Worm (Caenorhabditis elegans) whole organism, L1 larva: ENCODE data around the gene ptr-24.

Experiments used
- C04F5.9 ChIP-seq: sonication (generic microtip); optimal IDR thresholded peaks from 2 replicates; lab custom pipeline; 2016; ENCODE audit warnings: missing genetic modification characterization, missing compliant biosample characterization
- C16A3.4 ChIP-seq: fragments of 150-350 bp; optimal IDR thresholded peaks from 2 replicates; lab custom pipeline; 2014; ENCODE audit warnings: missing biosample characterization, missing genetic modification characterization
- C34B4.2 ChIP-seq: sonication (generic microtip); optimal IDR thresholded peaks from 2 replicates; lab custom pipeline; 2017; ENCODE audit warnings: mild to moderate bottlenecking, missing genetic modification characterization, missing compliant biosample characterization
- F16B12.6 ChIP-seq: fragments of 150-350 bp; optimal IDR thresholded peaks from 2 replicates; lab custom pipeline; 2014; ENCODE audit warnings: missing biosample characterization, missing genetic modification characterization
- aha-1 ChIP-seq: fragments of 150-350 bp; optimal IDR thresholded peaks from 2 replicates; lab custom pipeline; 2014; ENCODE audit warnings: missing biosample characterization, missing genetic modification characterization
- alr-1 ChIP-seq: fragments of 200-800 bp; sonication (Bioruptor generic); optimal IDR thresholded peaks from 2 replicates; lab custom pipeline; 2018; ENCODE audit warnings: borderline replicate concordance, mild to moderate bottlenecking, missing genetic modification characterization, missing compliant biosample characterization
- aly-2 ChIP-seq: fragments of 150-350 bp; optimal IDR thresholded peaks from 2 replicates; lab custom pipeline; 2014; ENCODE audit warnings: missing biosample characterization, missing genetic modification characterization
- ama-1 ChIP-seq: fragments of 150-350 bp; optimal IDR thresholded peaks from 2 replicates; lab custom pipeline; 2014
- blmp-1 ChIP-seq: fragments of 150-350 bp; optimal IDR thresholded peaks from 2 replicates; lab custom pipeline; 2014; ENCODE audit warnings: missing biosample characterization, missing genetic modification characterization
- ceh-63 ChIP-seq: fragments of 200-800 bp; sonication (Bioruptor generic); optimal IDR thresholded peaks from 2 replicates; lab custom pipeline; 2018; ENCODE audit warnings: mild to moderate bottlenecking, missing genetic modification characterization, missing compliant biosample characterization
- ceh-8 ChIP-seq: fragments of 200-800 bp; sonication (Bioruptor generic); optimal IDR thresholded peaks from 2 replicates; lab custom pipeline; 2018; ENCODE audit warnings: mild to moderate bottlenecking, missing genetic modification characterization, moderate library complexity, missing compliant biosample characterization
- ceh-82 ChIP-seq, 3 experiments: fragments of 150-350 bp in 1 of 3; sonication (generic microtip) in 2 of 3; optimal IDR thresholded peaks; 2 replicates each; lab custom pipeline; 2014 to 2017; ENCODE audit warnings: missing biosample characterization in 3 of 3, missing genetic modification characterization in 3 of 3
- ceh-88 ChIP-seq: fragments of 200-800 bp; sonication (Bioruptor generic); IDR thresholded peaks from 2 replicates; pipeline ENCODE4 v1.3.6; 2022; ENCODE audit warnings: missing genetic modification characterization, missing compliant biosample characterization
- ceh-90 ChIP-seq: sonication (generic microtip); optimal IDR thresholded peaks from 2 replicates; lab custom pipeline; 2016; ENCODE audit warnings: missing genetic modification characterization, missing compliant biosample characterization
- ces-1 ChIP-seq: fragments of 150-350 bp; optimal IDR thresholded peaks from 2 replicates; lab custom pipeline; 2014; ENCODE audit warnings: missing biosample characterization, missing genetic modification reagents, missing genetic modification characterization
- dpl-1 ChIP-seq, 3 experiments: fragments of 150-350 bp in 2 of 3; sonication (generic microtip) in 1 of 3; optimal IDR thresholded peaks; 2 replicates each; lab custom pipeline; 2014 to 2017; ENCODE audit warnings: missing biosample characterization in 3 of 3, missing genetic modification characterization in 3 of 3, missing genetic modification reagents in 3 of 3
- elt-2 ChIP-seq: sonication (generic microtip); optimal IDR thresholded peaks from 2 replicates; lab custom pipeline; 2016; ENCODE audit warnings: missing genetic modification characterization, mild to moderate bottlenecking, inconsistent platforms, missing compliant biosample characterization, missing genetic modification reagents
- fkh-10 ChIP-seq: sonication (generic microtip); optimal IDR thresholded peaks from 2 replicates; lab custom pipeline; 2017; ENCODE audit warnings: missing biosample characterization, missing genetic modification reagents, missing genetic modification characterization
- fkh-4 ChIP-seq: sonication (generic microtip); optimal IDR thresholded peaks from 2 replicates; lab custom pipeline; 2016; ENCODE audit warnings: missing compliant biosample characterization, missing genetic modification characterization, borderline replicate concordance
- fkh-8 ChIP-seq: sonication (generic microtip); optimal IDR thresholded peaks from 2 replicates; lab custom pipeline; 2016; ENCODE audit warnings: mild to moderate bottlenecking, missing genetic modification characterization, missing compliant biosample characterization
- grh-1 ChIP-seq: fragments of 200-800 bp; sonication (Bioruptor generic); IDR thresholded peaks from 2 replicates; pipeline ENCODE4 v1.3.6; 2022; ENCODE audit warnings: missing genetic modification reagents, missing genetic modification characterization, missing compliant biosample characterization
- hlh-17 ChIP-seq: fragments of 200-800 bp; sonication (Bioruptor generic); optimal IDR thresholded peaks from 2 replicates; lab custom pipeline; 2018; ENCODE audit warnings: missing genetic modification characterization, mild to moderate bottlenecking, missing compliant biosample characterization, moderate library complexity, borderline replicate concordance
- hpl-2 ChIP-seq: fragments of 150-350 bp; optimal IDR thresholded peaks from 2 replicates; lab custom pipeline; 2014; ENCODE audit warnings: missing biosample characterization, missing genetic modification reagents, missing genetic modification characterization
- irx-1 ChIP-seq: sonication (generic microtip); optimal IDR thresholded peaks from 2 replicates; lab custom pipeline; 2016; ENCODE audit warnings: missing genetic modification characterization, missing compliant biosample characterization
- jun-1 ChIP-seq: fragments of 150-350 bp; optimal IDR thresholded peaks from 2 replicates; lab custom pipeline; 2014; ENCODE audit warnings: missing biosample characterization, missing genetic modification reagents, missing genetic modification characterization
- lin-14 ChIP-seq: fragments of 200-800 bp; sonication (Bioruptor generic); optimal IDR thresholded peaks from 2 replicates; lab custom pipeline; 2018; ENCODE audit warnings: mild to moderate bottlenecking, missing genetic modification characterization, moderate library complexity, missing compliant biosample characterization
- lin-15B ChIP-seq: fragments of 150-350 bp; sonication (generic microtip); optimal IDR thresholded peaks from 3 replicates; lab custom pipeline; 2014; ENCODE audit warnings: missing biosample characterization, missing genetic modification characterization
- lin-39 ChIP-seq: fragments of 150-350 bp; optimal IDR thresholded peaks from 2 replicates; lab custom pipeline; 2014; ENCODE audit warnings: missing biosample characterization, missing genetic modification reagents, missing genetic modification characterization
- mep-1 ChIP-seq: fragments of 150-350 bp; optimal IDR thresholded peaks from 2 replicates; lab custom pipeline; 2014; ENCODE audit warnings: missing biosample characterization, missing genetic modification characterization
- nhr-19 ChIP-seq: fragments of 200-800 bp; sonication (Bioruptor generic); conservative IDR thresholded peaks from 2 replicates; pipeline ENCODE4 v1.3.6; 2022; ENCODE audit warnings: missing genetic modification characterization, missing compliant biosample characterization
- nhr-237 ChIP-seq: fragments of 150-350 bp; optimal IDR thresholded peaks from 2 replicates; lab custom pipeline; 2014; ENCODE audit warnings: missing biosample characterization, missing genetic modification characterization
- nhr-71 ChIP-seq: sonication (generic microtip); optimal IDR thresholded peaks from 2 replicates; lab custom pipeline; 2016; ENCODE audit warnings: mild to moderate bottlenecking, missing genetic modification characterization, moderate library complexity, missing compliant biosample characterization
- nhr-90 ChIP-seq: sonication (generic microtip); optimal IDR thresholded peaks from 2 replicates; lab custom pipeline; 2016; ENCODE audit warnings: mild to moderate bottlenecking, missing genetic modification characterization, missing compliant biosample characterization; ENCODE audit not compliant: poor library complexity
- pax-3 ChIP-seq: fragments of 200-800 bp; sonication (Bioruptor generic); optimal IDR thresholded peaks from 2 replicates; lab custom pipeline; 2018; ENCODE audit warnings: mild to moderate bottlenecking, missing genetic modification characterization, moderate library complexity, missing compliant biosample characterization
- rnt-1 ChIP-seq: sonication (generic microtip); optimal IDR thresholded peaks from 2 replicates; lab custom pipeline; 2016; ENCODE audit warnings: mild to moderate bottlenecking, missing genetic modification characterization, moderate library complexity, missing compliant biosample characterization
- skn-1 ChIP-seq: fragments of 150-350 bp; optimal IDR thresholded peaks from 2 replicates; lab custom pipeline; 2014; ENCODE audit warnings: missing biosample characterization, missing genetic modification characterization
- snu-23 ChIP-seq: sonication (generic microtip); optimal IDR thresholded peaks from 2 replicates; lab custom pipeline; 2016; ENCODE audit warnings: missing genetic modification characterization, missing compliant biosample characterization
- sox-4 ChIP-seq: sonication (generic microtip); optimal IDR thresholded peaks from 2 replicates; lab custom pipeline; 2016; ENCODE audit warnings: missing genetic modification characterization, missing compliant biosample characterization
- sptf-1 ChIP-seq: fragments of 150-350 bp; optimal IDR thresholded peaks from 2 replicates; lab custom pipeline; 2014; ENCODE audit warnings: missing biosample characterization, missing genetic modification characterization
- sup-37 ChIP-seq: fragments of 200-800 bp; sonication (Bioruptor generic); optimal IDR thresholded peaks from 2 replicates; lab custom pipeline; 2018; ENCODE audit warnings: mild to moderate bottlenecking, missing genetic modification characterization, missing compliant biosample characterization
- swsn-7 ChIP-seq: sonication (generic microtip); optimal IDR thresholded peaks from 2 replicates; lab custom pipeline; 2016; ENCODE audit warnings: missing genetic modification characterization, missing compliant biosample characterization
- tbx-2 ChIP-seq: sonication (generic microtip); optimal IDR thresholded peaks from 2 replicates; lab custom pipeline; 2016; ENCODE audit warnings: missing genetic modification characterization, missing compliant biosample characterization
- tlp-1 ChIP-seq: fragments of 150-350 bp; optimal IDR thresholded peaks from 2 replicates; lab custom pipeline; 2014; ENCODE audit warnings: missing biosample characterization, missing genetic modification characterization
- unc-30 ChIP-seq: sonication (generic microtip); optimal IDR thresholded peaks from 2 replicates; lab custom pipeline; 2017; ENCODE audit warnings: missing biosample characterization, missing genetic modification characterization
- unc-62 ChIP-seq: fragments of 150-350 bp; optimal IDR thresholded peaks from 2 replicates; lab custom pipeline; 2014; ENCODE audit warnings: missing biosample characterization, missing genetic modification reagents, missing genetic modification characterization
- unc-86 ChIP-seq: sonication (generic microtip); optimal IDR thresholded peaks from 2 replicates; lab custom pipeline; 2016; ENCODE audit warnings: missing genetic modification characterization, missing compliant biosample characterization
- unc-98 ChIP-seq: fragments of 200-800 bp; sonication (Bioruptor generic); IDR thresholded peaks from 2 replicates; pipeline ENCODE4 v1.3.6; 2022; ENCODE audit warnings: missing genetic modification characterization, missing compliant biosample characterization
- vab-15 ChIP-seq: sonication (generic microtip); optimal IDR thresholded peaks from 2 replicates; lab custom pipeline; 2017; ENCODE audit warnings: missing genotype, mild to moderate bottlenecking, missing genetic modification characterization, missing compliant biosample characterization
- xbp-1 ChIP-seq: sonication (generic microtip); optimal IDR thresholded peaks from 2 replicates; lab custom pipeline; 2016; ENCODE audit warnings: missing genetic modification characterization, missing compliant biosample characterization

Gene ptr-24

ce11 chrX:13348417-13348816 is 10.6 kb downstream of the ptr-24 start (continued):
- TF ChIP-seq alr-1 (tag; lab: Kevin White, UChicago) (no peak), sptf-1 (no peak), sox-4 (tag; lab: Kevin White, UChicago) (no peak)

ce11 chrX:13349230-13350122 is 11.6 kb downstream of the ptr-24 start:
- no peak for TF ChIP-seq blmp-1 (tag; lab: Kevin White, UChicago)
- TF ChIP-seq lin-14 (GFP tag; lab: Kevin White, UChicago), result peak; percentile 18
- TF ChIP-seq ceh-88, result no peak
- peak; percentile 77 for TF ChIP-seq nhr-71 (tag; lab: Kevin White, UChicago)
- no peak for TF ChIP-seq ceh-90 (tag; lab: Kevin White, UChicago)
- TF ChIP-seq mep-1 (tag; lab: Kevin White, UChicago), result no peak
- no peak for TF ChIP-seq aha-1 (tag; lab: Kevin White, UChicago)
- no peak for TF ChIP-seq unc-86 (tag; lab: Kevin White, UChicago)
- TF ChIP-seq dpl-1 (GFP tag; optimal IDR thresholded peaks at IDR 0.05; lab: Kevin White, UChicago), result no peak
- TF ChIP-seq xbp-1 (tag; lab: Kevin White, UChicago), result no peak
- TF ChIP-seq hlh-17 (GFP tag; lab: Kevin White, UChicago), result no peak
- no peak for TF ChIP-seq fkh-8
- peak; percentile 19 for TF ChIP-seq hpl-2 (GFP tag; lab: Kevin White, UChicago)
- peak; percentile 31 for TF ChIP-seq elt-2
- TF ChIP-seq unc-98 (GFP tag; lab: Robert Waterston, UW), result no peak
- peak; percentile 78 for TF ChIP-seq nhr-90 (tag; lab: Kevin White, UChicago)
- TF ChIP-seq unc-62 (GFP tag; lab: Kevin White, UChicago), result no peak
- no peak for TF ChIP-seq C34B4.2 (tag; lab: Kevin White, UChicago)
- TF ChIP-seq skn-1, result peak; percentile 3
- no peak for TF ChIP-seq fkh-10 (GFP tag; lab: Kevin White, UChicago)
- peak; percentile 59 for TF ChIP-seq nhr-19 (GFP tag; lab: Robert Waterston, UW)
- peak; percentile 7 for TF ChIP-seq swsn-7 (tag; lab: Kevin White, UChicago)
- peak; percentile 55 for TF ChIP-seq snu-23 (GFP tag; lab: Kevin White, UChicago)
- TF ChIP-seq alr-1 (tag; lab: Kevin White, UChicago), result no peak
- TF ChIP-seq jun-1 (tag; lab: Kevin White, UChicago), result no peak
- no peak for TF ChIP-seq sox-4 (tag; lab: Kevin White, UChicago)
- TF ChIP-seq ceh-8 (GFP tag; lab: Kevin White, UChicago), result no peak
- no peak for TF ChIP-seq ceh-63 (GFP tag; lab: Kevin White, UChicago)
- no peak for TF ChIP-seq tlp-1 (tag; lab: Kevin White, UChicago)
- no peak for TF ChIP-seq vab-15 (tag; lab: Kevin White, UChicago)
- peak; percentile 56 for TF ChIP-seq tbx-2 (tag; lab: Kevin White, UChicago)
- peak; percentile 85 for TF ChIP-seq ama-1 (lab: Kevin White, UChicago)
- TF ChIP-seq unc-30 (tag; lab: Kevin White, UChicago), result no peak
- no peak for TF ChIP-seq lin-15B
- TF ChIP-seq F16B12.6 (tag; lab: Kevin White, UChicago), result no peak
- no peak for TF ChIP-seq lin-39 (tag; lab: Kevin White, UChicago)
- peak; percentile 8 for TF ChIP-seq sup-37 (GFP tag; lab: Kevin White, UChicago)
- TF ChIP-seq irx-1 (tag; lab: Kevin White, UChicago), result no peak
- TF ChIP-seq nhr-237, result no peak
- no peak for TF ChIP-seq ces-1
- peak; percentile 19 for TF ChIP-seq aly-2 (tag; lab: Kevin White, UChicago)
- no peak for TF ChIP-seq C04F5.9
- TF ChIP-seq fkh-4 (tag; lab: Kevin White, UChicago), result no peak
- peak; percentile 33 for TF ChIP-seq C16A3.4 (tag; lab: Kevin White, UChicago)
- TF ChIP-seq ceh-82 (tag; optimal IDR thresholded peaks at IDR 0.05; lab: Kevin White, UChicago), result no peak
- TF ChIP-seq grh-1, result no peak
- peak; percentile 41 for TF ChIP-seq rnt-1 (tag; lab: Kevin White, UChicago)
- peak; percentile 11 for TF ChIP-seq pax-3
